Worm (Caenorhabditis elegans) whole organism, L4/young adult: Measurements from ENCODE around the gene clec-207.
"Not testable (repeated sequence)": the region's sequence is repeated elsewhere in the genome, so short reads cannot be mapped to it uniquely, and the experiment has no call there.

Source experiments
- dao-5 ChIP-seq: sonication (generic microtip); optimal IDR thresholded peaks from 2 replicates; lab custom pipeline; 2016; ENCODE audit warnings: missing genotype, missing genetic modification characterization, moderate library complexity, missing compliant biosample characterization
- him-1 ChIP-seq: sonication (generic microtip); optimal IDR thresholded peaks from 2 replicates; lab custom pipeline; 2016; ENCODE audit warnings: missing genotype, missing genetic modification reagents, missing genetic modification characterization, missing compliant biosample characterization

DNA sequence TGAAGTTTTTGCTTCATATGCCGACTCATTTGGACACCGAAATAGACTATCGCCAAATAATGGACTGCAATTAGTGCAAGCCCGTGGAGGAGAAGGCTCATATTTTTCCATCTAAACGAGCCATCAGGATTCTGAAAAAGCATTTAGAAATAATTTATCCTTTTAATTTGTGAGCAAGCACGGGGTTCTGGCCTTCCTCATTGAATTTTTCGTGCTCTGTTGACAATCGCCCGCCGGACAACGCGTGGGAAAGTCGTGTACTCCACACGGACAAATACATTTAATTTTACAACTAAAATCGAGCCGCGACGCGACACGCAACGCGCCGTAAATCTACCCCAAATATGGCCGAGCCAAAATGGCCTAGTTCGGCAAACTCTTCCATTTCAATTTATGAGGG is 48.5 kb downstream of the clec-207 start, which contains the start of gene F22F7.12:
- not testable (repeated sequence) for TF ChIP-seq dao-5, him-1 (tag; lab: Kevin White, UChicago)
